Fruit fly (Drosophila melanogaster): ENCODE measurements around the gene CG17141.

Gene CG17141

dm6 chr3R:22753895-22754774 lies 6.7 kb upstream of the CG17141 start (continued):
- TF ChIP-seq Awh (GFP tag; IDR thresholded peaks at IDR 0.05) (0 out of 2 replicates have a peak, but pooled peaks have one; percentile 20), NK7.1 (GFP tag; optimal IDR thresholded peaks at IDR 0.05) (no peak), HLH54F (GFP tag; optimal IDR thresholded peaks at IDR 0.05) (peak; percentile 8), wek (GFP tag; optimal IDR thresholded peaks at IDR 0.05) (no peak), CG6175 (GFP tag; IDR thresholded peaks at IDR 0.05) (peak; percentile 89), her (GFP tag; optimal IDR thresholded peaks at IDR 0.05) (peak; percentile 27), CG12659 (GFP tag; optimal IDR thresholded peaks at IDR 0.05) (peak; percentile 74), CrebB (tag; optimal IDR thresholded peaks at IDR 0.05) (peak; percentile 11), slbo (GFP tag; IDR thresholded peaks at IDR 0.05) (peak; percentile 74), kni (GFP tag; optimal IDR thresholded peaks at IDR 0.05) (no peak), NfI (GFP tag; optimal IDR thresholded peaks at IDR 0.05) (peak; percentile 52), pros (GFP tag; optimal IDR thresholded peaks at IDR 0.05) (no peak), lab (GFP tag; optimal IDR thresholded peaks at IDR 0.05) (peak; percentile 44), pzg (GFP tag; optimal IDR thresholded peaks at IDR 0.05) (no peak), aop (GFP tag; IDR thresholded peaks at IDR 0.05) (no peak), pnt (GFP tag; optimal IDR thresholded peaks at IDR 0.05) (peak; percentile 47), ind (GFP tag; optimal IDR thresholded peaks at IDR 0.05) (peak; percentile 50), abd-A (tag; optimal IDR thresholded peaks at IDR 0.05) (peak; percentile 27), CG2875 (GFP tag; optimal IDR thresholded peaks at IDR 0.05) (no peak), Fer3 (tag; optimal IDR thresholded peaks at IDR 0.05) (peak; percentile 18), CG9727 (GFP tag; optimal IDR thresholded peaks at IDR 0.05) (peak; percentile 73), Gsc (GFP tag; IDR thresholded peaks at IDR 0.05) (no peak), lola (GFP tag; optimal IDR thresholded peaks at IDR 0.05) (peak in 1 of 3 experiments; percentile 47), cad (GFP tag; optimal IDR thresholded peaks at IDR 0.05) (no peak), HHEX (GFP tag; optimal IDR thresholded peaks at IDR 0.05) (peak; percentile 38), Ssrp (tag; optimal IDR thresholded peaks at IDR 0.05) (peak; percentile 58), phol (tag; optimal IDR thresholded peaks at IDR 0.05) (peak; percentile 74), Mrtf (GFP tag; IDR thresholded peaks at IDR 0.05) (peak; percentile 23; the same call in 1 of the 3 replicates), sug (tag; optimal IDR thresholded peaks at IDR 0.05) (peak; percentile 50), CTCF (GFP tag; optimal IDR thresholded peaks at IDR 0.05) (peak; percentile 31), danr (GFP tag; IDR thresholded peaks at IDR 0.05) (0 out of 2 replicates have a peak, but pooled peaks have one; percentile 8), vnd (GFP tag; IDR thresholded peaks at IDR 0.05; ENCODE audit: partially characterized antibody) (no peak), gsb (GFP tag; IDR thresholded peaks at IDR 0.05) (0 out of 2 replicates have a peak, but pooled peaks have one; percentile 48), repo (GFP tag; optimal IDR thresholded peaks at IDR 0.05) (peak; percentile 26), Gug (GFP tag; IDR thresholded peaks at IDR 0.05) (peak; percentile 79), ham (GFP tag; IDR thresholded peaks at IDR 0.05) (no peak), lbe (GFP tag; optimal IDR thresholded peaks at IDR 0.05) (no peak), Fer2 (tag; optimal IDR thresholded peaks at IDR 0.05) (peak; percentile 37), Bgb (GFP tag; IDR thresholded peaks at IDR 0.05; ENCODE audit: partially characterized antibody) (peak; percentile 41; the same call in 1 of the 2 replicates), Dbx (GFP tag; IDR thresholded peaks at IDR 0.05) (peak; percentile 78), Usf (GFP tag; optimal IDR thresholded peaks at IDR 0.05) (no peak), otp (GFP tag; IDR thresholded peaks at IDR 0.05) (peak; percentile 36; the same call in 1 of the 3 replicates), CG12299 (tag; optimal IDR thresholded peaks at IDR 0.05) (no peak), Sox102F (GFP tag; optimal IDR thresholded peaks at IDR 0.05) (peak; percentile 73), CG7928 (GFP tag; optimal IDR thresholded peaks at IDR 0.05) (no peak), CG12236 (GFP tag; optimal IDR thresholded peaks at IDR 0.05) (peak; percentile 13), stwl (tag; optimal IDR thresholded peaks at IDR 0.05) (no peak), yki (optimal IDR thresholded peaks at IDR 0.05) (no peak), CG17186 (GFP tag; optimal IDR thresholded peaks at IDR 0.05) (no peak)
